Fruit fly (Drosophila melanogaster): Measurements from ENCODE around the gene Hipk.

Hipk gene

DNA sequence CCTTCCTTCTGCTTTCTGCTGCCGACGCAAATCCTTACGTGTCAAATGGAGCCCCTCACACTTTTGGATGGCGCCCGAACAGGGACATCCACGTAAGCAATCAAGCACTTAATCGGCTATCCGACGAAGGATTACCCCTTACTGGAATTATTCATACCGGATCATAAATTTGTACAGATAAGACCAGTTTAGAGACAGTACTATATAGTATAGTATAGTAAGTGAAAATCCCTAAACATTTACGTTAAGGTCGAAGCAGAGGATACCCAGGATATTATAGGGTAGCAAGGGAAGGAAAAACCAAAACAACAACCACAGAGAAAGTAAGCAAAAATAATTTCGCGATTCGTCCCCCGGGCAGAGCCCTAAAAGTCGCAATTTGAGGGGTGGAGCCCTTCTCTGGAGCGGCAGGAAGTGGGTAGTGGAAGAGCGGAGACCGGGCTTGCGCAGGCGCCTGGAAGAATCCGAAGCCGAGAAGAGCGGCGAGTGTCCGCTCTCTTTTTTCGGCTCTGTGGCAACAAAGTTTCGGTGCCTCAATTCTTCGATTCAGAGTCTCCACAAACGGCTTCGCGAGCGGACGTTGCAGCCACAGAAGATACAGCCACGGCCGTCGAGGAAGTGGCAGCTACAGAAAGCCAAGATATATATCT, 2.8 kb downstream of the Hipk start (continued):
- no peak for TF ChIP-seq CkIIα-i1 (GFP tag; IDR thresholded peaks at IDR 0.05)
- TF ChIP-seq CG9817 (tag; optimal IDR thresholded peaks at IDR 0.05) = peak; percentile 67
- TF ChIP-seq Trl (optimal IDR thresholded peaks at IDR 0.05) = peak in 1 of 2 experiments; percentile 38
- TF ChIP-seq Trl (GFP tag; optimal IDR thresholded peaks at IDR 0.05) = peak; percentile 43
- TF ChIP-seq CG15514 (GFP tag; optimal IDR thresholded peaks at IDR 0.05) = peak; percentile 64
- TF ChIP-seq CG11247 (GFP tag; IDR thresholded peaks at IDR 0.05) = peak; percentile 65; the same call in 1 of the 2 replicates
- TF ChIP-seq Atf6 (GFP tag; IDR thresholded peaks at IDR 0.05) = peak; percentile 69
- TF ChIP-seq sima (GFP tag; optimal IDR thresholded peaks at IDR 0.05) = peak; percentile 6
- TF ChIP-seq CHES-1-like (GFP tag; optimal IDR thresholded peaks at IDR 0.05) = peak; percentile 74
- peak; percentile 29 for TF ChIP-seq CG6765 (GFP tag; optimal IDR thresholded peaks at IDR 0.05)
- no peak for TF ChIP-seq Ravus (GFP tag; IDR thresholded peaks at IDR 0.05)
- TF ChIP-seq da (GFP tag; optimal IDR thresholded peaks at IDR 0.05) = no peak
- TF ChIP-seq CG30020 (tag; optimal IDR thresholded peaks at IDR 0.05) = no peak
- TF ChIP-seq CG9727 (GFP tag; optimal IDR thresholded peaks at IDR 0.05) = peak; percentile 68
- TF ChIP-seq CG6272 (GFP tag; IDR thresholded peaks at IDR 0.05) = 0 out of 2 replicates have a peak, but pooled peaks have one; percentile 12
- TF ChIP-seq PHDP (tag; optimal IDR thresholded peaks at IDR 0.05) = peak; percentile 61
- TF ChIP-seq wor (GFP tag; IDR thresholded peaks at IDR 0.05) = peak; percentile 32; the same call in 1 of the 2 replicates
- peak; percentile 69 for TF ChIP-seq CG30403 (GFP tag; optimal IDR thresholded peaks at IDR 0.05)
- TF ChIP-seq Rfx (GFP tag; IDR thresholded peaks at IDR 0.05) = peak; percentile 83
- no peak for TF ChIP-seq ham (GFP tag; IDR thresholded peaks at IDR 0.05)
- TF ChIP-seq CG13296 (GFP tag; optimal IDR thresholded peaks at IDR 0.05) = peak; percentile 63
- no peak for TF ChIP-seq sc (optimal IDR thresholded peaks at IDR 0.05)
- TF ChIP-seq sc (GFP tag; optimal IDR thresholded peaks at IDR 0.05) = no peak
- no peak for TF ChIP-seq cg (GFP tag; optimal IDR thresholded peaks at IDR 0.05)
- peak; percentile 6 for TF ChIP-seq CG1233 (GFP tag; optimal IDR thresholded peaks at IDR 0.05)
- peak; percentile 81 for TF ChIP-seq vvl (GFP tag; IDR thresholded peaks at IDR 0.05)
- no peak for TF ChIP-seq nerfin-1 (tag; optimal IDR thresholded peaks at IDR 0.05)
- TF ChIP-seq Fer3 (tag; optimal IDR thresholded peaks at IDR 0.05) = peak; percentile 76
- TF ChIP-seq cad (GFP tag; optimal IDR thresholded peaks at IDR 0.05) = no peak
- TF ChIP-seq CG9215 (GFP tag; IDR thresholded peaks at IDR 0.05) = peak; percentile 62; the same call in 1 of the 2 replicates
- TF ChIP-seq ttk (GFP tag; IDR thresholded peaks at IDR 0.05) = peak; percentile 49; the same call in 1 of the 2 replicates
- peak; percentile 64 for TF ChIP-seq Ada2b (GFP tag; IDR thresholded peaks at IDR 0.05)
- TF ChIP-seq kni (GFP tag; optimal IDR thresholded peaks at IDR 0.05) = no peak
- TF ChIP-seq CG4424 (GFP tag; optimal IDR thresholded peaks at IDR 0.05) = peak; percentile 21
- TF ChIP-seq Hey (tag; optimal IDR thresholded peaks at IDR 0.05) = no peak
- no peak for TF ChIP-seq bbx (GFP tag; IDR thresholded peaks at IDR 0.05; ENCODE audit: partially characterized antibody)
- no peak for TF ChIP-seq CG17912 (GFP tag; optimal IDR thresholded peaks at IDR 0.05)
- no peak for TF ChIP-seq btn (GFP tag; optimal IDR thresholded peaks at IDR 0.05)
- TF ChIP-seq Sox100B (GFP tag; optimal IDR thresholded peaks at IDR 0.05) = peak; percentile 20
- TF ChIP-seq CG34224 (GFP tag; IDR thresholded peaks at IDR 0.05; ENCODE audit: partially characterized antibody) = no peak
- TF ChIP-seq CG14667 (GFP tag; IDR thresholded peaks at IDR 0.05) = peak; percentile 38; the same call in 1 of the 2 replicates
- TF ChIP-seq H15 (GFP tag; IDR thresholded peaks at IDR 0.05) = 0 out of 3 replicates have a peak, but pooled peaks have one; percentile 55
- peak; percentile 48 for TF ChIP-seq jumu (GFP tag; optimal IDR thresholded peaks at IDR 0.05)
- no peak for TF ChIP-seq Dip2 (GFP tag; IDR thresholded peaks at IDR 0.05)
- peak; percentile 48 for TF ChIP-seq az2 (GFP tag; optimal IDR thresholded peaks at IDR 0.05)
- peak; percentile 33 for TF ChIP-seq phol (tag; optimal IDR thresholded peaks at IDR 0.05)
- TF ChIP-seq Stat92E (GFP tag; optimal IDR thresholded peaks at IDR 0.05) = no peak
- no peak; the same call in 1 of the 2 replicates for TF ChIP-seq GATAe (GFP tag; conservative IDR thresholded peaks at IDR 0.05)
- TF ChIP-seq Aef1 (GFP tag; IDR thresholded peaks at IDR 0.05) = peak; percentile 68
- no peak for TF ChIP-seq CG8290 (GFP tag; optimal IDR thresholded peaks at IDR 0.05)
- TF ChIP-seq CG8290 (tag; optimal IDR thresholded peaks at IDR 0.05) = peak in 1 of 2 experiments; percentile 94

Measured in whole organism, embryonic.